Worm (Caenorhabditis elegans) whole organism, L4/young adult: ENCODE results near the gene sma-1.

Experiments
- W03F9.2 ChIP-seq: fragments of 150-350 bp; optimal IDR thresholded peaks from 2 replicates; lab custom pipeline; 2014; ENCODE audit warnings: missing biosample characterization, missing genetic modification characterization
- dao-5 ChIP-seq: sonication (generic microtip); optimal IDR thresholded peaks from 2 replicates; lab custom pipeline; 2016; ENCODE audit warnings: missing genotype, missing genetic modification characterization, moderate library complexity, missing compliant biosample characterization
- him-1 ChIP-seq: sonication (generic microtip); optimal IDR thresholded peaks from 2 replicates; lab custom pipeline; 2016; ENCODE audit warnings: missing genotype, missing genetic modification reagents, missing genetic modification characterization, missing compliant biosample characterization

sma-1 gene

ce11 chrV:11960084-11960830, 61.0 kb downstream of the sma-1 start:
- no peak for TF ChIP-seq W03F9.2 (tag; lab: Kevin White, UChicago)
- no peak for TF ChIP-seq him-1
- no peak for TF ChIP-seq dao-5

- TF ChIP-seq him-1, result no peak
- no peak for TF ChIP-seq dao-5
- no peak for TF ChIP-seq W03F9.2 (tag; lab: Kevin White, UChicago)
These were observed 61.6 kb downstream of the sma-1 start for ce11 chrV:11960831-11961190.

ce11 chrV:11964723-11965122, 65.5 kb downstream of the sma-1 start, which contains the start of gene F58H1.7:
F58H1.7 (minus strand) TSS chrV:11964823.
- TF ChIP-seq dao-5, result no peak
- no peak for TF ChIP-seq him-1
- TF ChIP-seq W03F9.2 (tag; lab: Kevin White, UChicago), result no peak
